Worm (Caenorhabditis elegans): ENCODE measurements around the gene rpt-3.

The rpt-3 gene

DNA sequence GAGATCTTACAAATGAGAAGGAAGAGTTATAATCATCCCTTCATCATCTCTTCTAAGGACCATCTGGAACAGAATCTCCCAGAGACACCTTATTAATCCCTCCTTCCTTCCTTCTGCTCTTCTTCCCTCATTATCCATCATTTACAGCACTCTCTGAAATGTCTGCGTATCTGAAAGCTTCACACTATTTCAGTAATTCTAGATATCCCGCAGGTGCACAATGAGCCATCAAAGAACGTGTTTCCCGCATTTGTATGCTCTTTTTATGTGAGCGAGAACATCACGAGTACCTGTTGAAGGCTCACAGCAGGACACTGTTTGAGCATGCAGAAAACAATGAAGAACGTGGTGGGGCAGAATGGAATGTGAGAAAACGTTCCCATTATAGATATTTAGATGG, 13.2 kb upstream of the rpt-3 start:
- TF ChIP-seq T22C8.4 (GFP tag; IDR thresholded peaks at IDR 0.05) (no peak), ztf-23 (GFP tag; IDR thresholded peaks at IDR 0.05) (no peak), cog-1 (tag; optimal IDR thresholded peaks at IDR 0.05) (no peak), klf-2 (GFP tag; conservative IDR thresholded peaks at IDR 0.05) (no peak), flt-1 (GFP tag; IDR thresholded peaks at IDR 0.05) (no peak), med-1 (GFP tag; optimal IDR thresholded peaks at IDR 0.05; ENCODE audit: insufficient read depth) (no peak), ztf-29 (GFP tag; IDR thresholded peaks at IDR 0.05) (no peak), ref-1 (GFP tag; conservative IDR thresholded peaks at IDR 0.05) (no peak)

DNA sequence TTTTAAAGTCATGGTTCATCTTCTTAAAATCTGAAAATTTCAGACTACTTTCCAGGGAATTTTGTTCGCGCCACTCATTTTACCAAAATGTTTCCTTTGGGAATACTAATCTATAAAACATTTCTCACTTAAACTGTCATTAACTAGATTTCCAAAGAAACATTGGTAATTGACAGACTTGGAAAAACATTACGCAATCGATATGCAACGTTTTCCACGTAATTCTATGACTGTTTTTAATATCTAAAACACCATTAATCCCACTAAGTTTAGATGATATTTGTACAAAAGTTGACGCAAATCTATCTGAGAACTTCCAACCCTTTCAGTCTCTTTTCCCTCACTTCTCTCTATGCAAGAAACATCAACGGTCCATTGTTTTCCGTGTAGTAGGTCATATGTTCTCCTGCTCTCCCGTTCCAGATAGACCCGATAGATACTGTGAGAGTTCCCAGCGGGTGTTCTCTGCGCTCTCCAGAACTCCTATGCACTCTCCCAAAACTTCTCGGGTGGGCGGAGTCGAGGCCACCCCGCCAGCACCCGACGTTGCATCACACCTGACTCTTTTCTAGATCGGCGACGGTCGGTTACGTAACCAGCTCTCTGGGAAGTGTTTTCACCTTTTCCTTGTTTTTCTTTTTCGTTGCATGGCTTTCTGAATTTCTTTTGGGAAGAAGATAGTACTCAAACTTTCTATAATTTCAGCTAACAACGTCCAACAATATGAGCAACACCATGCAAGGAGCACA, 11.2 kb upstream of the rpt-3 start, which contains the start of gene zip-8:
Gene zip-8 (plus strand): TSS at position 700 of the 749 bp plus-strand sequence.
- TF ChIP-seq ztf-23 (GFP tag; IDR thresholded peaks at IDR 0.05) (no peak), T22C8.4 (GFP tag; IDR thresholded peaks at IDR 0.05) (no peak), ztf-29 (GFP tag; IDR thresholded peaks at IDR 0.05) (no peak), ref-1 (GFP tag; conservative IDR thresholded peaks at IDR 0.05) (no peak), cog-1 (tag; optimal IDR thresholded peaks at IDR 0.05) (no peak), med-1 (GFP tag; optimal IDR thresholded peaks at IDR 0.05; ENCODE audit: insufficient read depth) (no peak), flt-1 (GFP tag; IDR thresholded peaks at IDR 0.05) (no peak), tab-1 (GFP tag; IDR thresholded peaks at IDR 0.05) (no peak), klf-2 (GFP tag; conservative IDR thresholded peaks at IDR 0.05) (no peak)

- no peak for TF ChIP-seq flt-1 (GFP tag; IDR thresholded peaks at IDR 0.05)
- no peak for TF ChIP-seq cog-1 (tag; optimal IDR thresholded peaks at IDR 0.05)
- TF ChIP-seq ztf-23 (GFP tag; IDR thresholded peaks at IDR 0.05), result no peak
- no peak for TF ChIP-seq T22C8.4 (GFP tag; IDR thresholded peaks at IDR 0.05)
- no peak for TF ChIP-seq klf-2 (GFP tag; conservative IDR thresholded peaks at IDR 0.05)
- TF ChIP-seq tab-1 (GFP tag; IDR thresholded peaks at IDR 0.05), result no peak
- TF ChIP-seq ref-1 (GFP tag; conservative IDR thresholded peaks at IDR 0.05), result no peak
- TF ChIP-seq med-1 (GFP tag; optimal IDR thresholded peaks at IDR 0.05; ENCODE audit: insufficient read depth), result no peak
- TF ChIP-seq ztf-29 (GFP tag; IDR thresholded peaks at IDR 0.05), result no peak
Measured at ce11 chrIII:6479439-6479838, 10.2 kb upstream of the rpt-3 start.

- TF ChIP-seq ztf-29 (GFP tag; IDR thresholded peaks at IDR 0.05) (no peak), klf-2 (GFP tag; conservative IDR thresholded peaks at IDR 0.05) (no peak), med-1 (GFP tag; optimal IDR thresholded peaks at IDR 0.05; ENCODE audit: insufficient read depth) (no peak), flt-1 (GFP tag; IDR thresholded peaks at IDR 0.05) (no peak), ref-1 (GFP tag; conservative IDR thresholded peaks at IDR 0.05) (no peak), ztf-23 (GFP tag; IDR thresholded peaks at IDR 0.05) (no peak), tab-1 (GFP tag; IDR thresholded peaks at IDR 0.05) (no peak), T22C8.4 (GFP tag; IDR thresholded peaks at IDR 0.05) (no peak)
Measured at ce11 chrIII:6482918-6483317, 6.7 kb upstream of the rpt-3 start, which contains the start of gene chtb-2. Gene chtb-2 (plus strand): TSS chrIII:6483218.

ce11 chrIII:6488916-6489315, 677 bp upstream of the rpt-3 start:
- TF ChIP-seq tab-1 (GFP tag; IDR thresholded peaks at IDR 0.05) (no peak), ztf-23 (GFP tag; IDR thresholded peaks at IDR 0.05) (no peak), ztf-29 (GFP tag; IDR thresholded peaks at IDR 0.05) (no peak), flt-1 (GFP tag; IDR thresholded peaks at IDR 0.05) (no peak), klf-2 (GFP tag; conservative IDR thresholded peaks at IDR 0.05) (no peak), ref-1 (GFP tag; conservative IDR thresholded peaks at IDR 0.05) (no peak), med-1 (GFP tag; optimal IDR thresholded peaks at IDR 0.05; ENCODE audit: insufficient read depth) (no peak), T22C8.4 (GFP tag; IDR thresholded peaks at IDR 0.05) (no peak), cog-1 (tag; optimal IDR thresholded peaks at IDR 0.05) (no peak)

DNA sequence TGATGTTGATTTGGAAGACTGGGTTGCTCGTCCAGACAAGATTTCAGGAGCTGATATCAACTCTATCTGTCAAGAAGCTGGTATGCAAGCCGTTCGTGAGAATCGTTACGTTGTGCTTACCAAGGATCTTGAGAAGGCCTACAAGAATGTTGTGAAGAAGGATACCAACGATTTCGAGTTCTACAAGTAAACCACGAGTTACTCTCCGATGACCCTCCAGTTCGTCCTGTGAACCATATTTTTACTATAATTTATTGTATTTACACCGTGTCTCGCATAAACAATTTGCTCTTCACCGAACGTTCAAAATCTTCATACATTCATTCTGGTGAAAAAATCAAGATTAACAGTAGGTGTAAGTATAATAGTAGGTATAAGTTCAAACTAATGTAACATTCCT, 1.4 kb downstream of the rpt-3 start:
- TF ChIP-seq klf-2 (GFP tag; conservative IDR thresholded peaks at IDR 0.05) (no peak), ref-1 (GFP tag; conservative IDR thresholded peaks at IDR 0.05) (no peak), ztf-29 (GFP tag; IDR thresholded peaks at IDR 0.05) (no peak), cog-1 (tag; optimal IDR thresholded peaks at IDR 0.05) (no peak), ztf-23 (GFP tag; IDR thresholded peaks at IDR 0.05) (no peak), med-1 (GFP tag; optimal IDR thresholded peaks at IDR 0.05; ENCODE audit: insufficient read depth) (no peak), flt-1 (GFP tag; IDR thresholded peaks at IDR 0.05) (no peak), tab-1 (GFP tag; IDR thresholded peaks at IDR 0.05) (no peak), T22C8.4 (GFP tag; IDR thresholded peaks at IDR 0.05) (no peak)

DNA sequence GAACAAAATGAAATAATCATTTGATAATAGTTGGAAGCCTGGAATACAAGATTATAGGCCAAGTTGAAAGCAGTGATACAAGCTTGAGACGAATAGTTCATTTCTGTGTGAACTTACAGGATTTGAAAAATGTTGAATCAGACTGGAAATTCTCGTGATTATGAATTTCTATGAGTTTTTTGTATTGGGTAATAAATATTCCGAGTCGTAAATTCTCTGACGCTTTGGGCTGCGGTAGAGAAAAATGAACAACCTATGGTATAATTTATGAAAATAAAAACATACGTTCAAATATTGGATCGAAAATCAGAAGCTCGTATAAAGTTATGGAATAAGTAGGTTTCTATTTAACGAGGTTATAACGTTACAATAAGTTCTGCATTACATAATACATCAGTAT, 3.2 kb downstream of the rpt-3 start, which contains the start of gene srb-11:
Gene srb-11 (minus strand): TSS at position 101 of the 400 bp plus-strand sequence.
- TF ChIP-seq med-1 (GFP tag; optimal IDR thresholded peaks at IDR 0.05; ENCODE audit: insufficient read depth), result no peak
- no peak for TF ChIP-seq cog-1 (tag; optimal IDR thresholded peaks at IDR 0.05)
- no peak for TF ChIP-seq flt-1 (GFP tag; IDR thresholded peaks at IDR 0.05)
- TF ChIP-seq T22C8.4 (GFP tag; IDR thresholded peaks at IDR 0.05), result no peak
- no peak for TF ChIP-seq ztf-29 (GFP tag; IDR thresholded peaks at IDR 0.05)
- TF ChIP-seq ref-1 (GFP tag; conservative IDR thresholded peaks at IDR 0.05), result no peak

DNA sequence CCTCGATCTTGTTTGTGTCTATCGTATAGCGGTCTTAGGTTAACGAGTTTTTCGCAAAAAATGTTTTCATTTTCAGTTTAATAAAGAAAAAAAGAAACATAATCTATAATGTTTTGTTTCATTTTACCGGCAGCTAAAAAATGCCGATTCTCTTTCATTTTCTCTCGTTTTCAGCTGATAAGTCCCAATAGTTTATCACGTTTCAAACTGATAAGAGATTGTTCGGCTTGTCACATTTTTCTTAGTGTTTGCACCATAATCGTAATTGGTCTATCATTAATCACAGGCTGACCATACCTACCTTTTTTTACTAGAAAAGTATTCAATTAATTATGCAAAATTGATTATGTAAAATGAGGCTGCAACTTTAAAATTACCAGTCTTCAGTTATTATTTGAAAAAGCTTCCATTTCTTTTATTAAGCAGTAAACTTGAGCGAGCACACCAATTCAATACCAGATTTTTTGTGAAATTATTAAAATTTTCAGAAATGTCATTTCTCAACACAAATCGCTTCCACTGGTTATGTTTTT, 5.7 kb downstream of the rpt-3 start, which contains the start of gene F23F12.13:
Gene F23F12.13 (plus strand): TSS at position 483 of the 533 bp plus-strand sequence.
- TF ChIP-seq klf-2 (GFP tag; conservative IDR thresholded peaks at IDR 0.05), result no peak
- TF ChIP-seq med-1 (GFP tag; optimal IDR thresholded peaks at IDR 0.05; ENCODE audit: insufficient read depth), result no peak
- TF ChIP-seq ztf-23 (GFP tag; IDR thresholded peaks at IDR 0.05), result no peak
- no peak for TF ChIP-seq ref-1 (GFP tag; conservative IDR thresholded peaks at IDR 0.05)

- no peak for TF ChIP-seq ztf-29 (GFP tag; IDR thresholded peaks at IDR 0.05)
- TF ChIP-seq tab-1 (GFP tag; IDR thresholded peaks at IDR 0.05), result no peak
- no peak for TF ChIP-seq ref-1 (GFP tag; conservative IDR thresholded peaks at IDR 0.05)
- no peak for TF ChIP-seq ztf-23 (GFP tag; IDR thresholded peaks at IDR 0.05)
- TF ChIP-seq klf-2 (GFP tag; conservative IDR thresholded peaks at IDR 0.05), result no peak
- no peak for TF ChIP-seq flt-1 (GFP tag; IDR thresholded peaks at IDR 0.05)
- TF ChIP-seq cog-1 (tag; optimal IDR thresholded peaks at IDR 0.05), result no peak
- no peak for TF ChIP-seq med-1 (GFP tag; optimal IDR thresholded peaks at IDR 0.05; ENCODE audit: insufficient read depth)
- no peak for TF ChIP-seq T22C8.4 (GFP tag; IDR thresholded peaks at IDR 0.05)
Measured at ce11 chrIII:6498176-6498575, 8.6 kb downstream of the rpt-3 start, which contains the start of gene sdz-15. Gene sdz-15 (plus strand): TSS chrIII:6498476.

All from whole organism, midembryonic.